Fruit fly (Drosophila melanogaster) whole organism, embryonic: ENCODE data around the gene SCaMC.
A peak's percentile ranks its signal among the peaks of the same experiment; 100 is the strongest.

Source experiments
- Antp ChIP-seq: fragments of 200-800 bp; sonication (Bioruptor generic); optimal IDR thresholded peaks from 3 replicates; lab custom pipeline; 2016; ENCODE audit warnings: missing biosample characterization, missing genetic modification characterization
- Atf6 ChIP-seq: fragments of 200-800 bp; sonication (Bioruptor generic); IDR thresholded peaks from 2 replicates; pipeline ENCODE4 v1.3.6; 2022; ENCODE audit warnings: missing biosample characterization, missing genetic modification characterization
- CG1024 ChIP-seq: fragments of 200-800 bp; sonication (Bioruptor generic); IDR thresholded peaks from 2 replicates; pipeline ENCODE4 v1.3.6; 2022; ENCODE audit warnings: missing biosample characterization, missing genetic modification characterization
- CG14667 ChIP-seq: fragments of 200-800 bp; sonication (Bioruptor generic); IDR thresholded peaks from 2 replicates; pipeline ENCODE4 v1.3.6; 2022; ENCODE audit warnings: missing biosample characterization, missing genetic modification characterization
- CG15696 ChIP-seq: fragments of 200-800 bp; sonication (Bioruptor generic); optimal IDR thresholded peaks from 2 replicates; lab custom pipeline; 2019; ENCODE audit warnings: missing biosample characterization, mild to moderate bottlenecking, missing genetic modification characterization, moderate library complexity
- CG18599 ChIP-seq: fragments of 200-800 bp; sonication (Bioruptor generic); optimal IDR thresholded peaks from 3 replicates; lab custom pipeline; 2017; ENCODE audit warnings: missing biosample characterization, missing genetic modification characterization, mild to moderate bottlenecking, moderate library complexity, missing genetic modification reagents
- CG18619 ChIP-seq: fragments of 200-800 bp; sonication (Bioruptor generic); optimal IDR thresholded peaks from 3 replicates; lab custom pipeline; 2017; ENCODE audit warnings: missing biosample characterization, mild to moderate bottlenecking, missing genetic modification characterization
- CG32772 ChIP-seq: fragments of 200-800 bp; sonication (Bioruptor generic); IDR thresholded peaks from 2 replicates; pipeline ENCODE4 v1.3.6; 2022; ENCODE audit warnings: missing biosample characterization, missing genetic modification characterization
- CG4617 ChIP-seq: fragments of 200-800 bp; sonication (Bioruptor generic); optimal IDR thresholded peaks from 3 replicates; lab custom pipeline; 2016; ENCODE audit warnings: missing biosample characterization, missing genetic modification characterization, borderline replicate concordance
- CG5953 ChIP-seq: fragments of 200-800 bp; sonication (Bioruptor generic); IDR thresholded peaks from 2 replicates; pipeline ENCODE4 v1.3.6; 2022; ENCODE audit warnings: missing biosample characterization, missing genetic modification characterization
- CG6689 ChIP-seq: fragments of 200-800 bp; sonication (Bioruptor generic); IDR thresholded peaks from 2 replicates; pipeline ENCODE4 v1.3.6; 2022; ENCODE audit warnings: missing biosample characterization, missing genetic modification characterization
- D ChIP-seq, 2 experiments: fragments of 200-800 bp in 1 of 2; fragments of >200 bp in 1 of 2; sonication (Bioruptor generic) in 1 of 2; optimal IDR thresholded peaks; 2 replicates in 1 of 2; 3 replicates in 1 of 2; lab custom pipeline; 2017; ENCODE audit warnings: mild to moderate bottlenecking in 1 of 2, missing biosample characterization in 1 of 2, missing genetic modification characterization in 1 of 2, missing genetic modification reagents in 1 of 2
- Dfd ChIP-seq, 2 experiments: fragments of >200 bp; optimal IDR thresholded peaks; 2 replicates each; lab custom pipeline; 2017; ENCODE audit warnings: missing biosample characterization in 2 of 2, missing genetic modification characterization in 2 of 2
- Dll ChIP-seq: fragments of 200-800 bp; sonication (Bioruptor generic); IDR thresholded peaks from 4 replicates; pipeline ENCODE4 v1.3.6; 2022; ENCODE audit warnings: missing biosample characterization, missing genetic modification characterization; ENCODE audit not compliant: partially characterized antibody
- Dref ChIP-seq: fragments of 200-800 bp; sonication (Bioruptor generic); IDR thresholded peaks from 2 replicates; pipeline ENCODE4 v1.3.6; 2022; ENCODE audit warnings: missing biosample characterization, missing genetic modification characterization
- ERR ChIP-seq: fragments of 200-800 bp; sonication (Bioruptor generic); optimal IDR thresholded peaks from 2 replicates; lab custom pipeline; 2016; ENCODE audit warnings: missing biosample characterization, missing genetic modification characterization
- HLH4C ChIP-seq: fragments of 200-800 bp; sonication (Bioruptor generic); IDR thresholded peaks from 3 replicates; pipeline ENCODE4 v1.3.6; 2022; ENCODE audit warnings: missing biosample characterization, missing genetic modification characterization; ENCODE audit not compliant: partially characterized antibody
- HmgZ ChIP-seq: fragments of 200-800 bp; sonication (Bioruptor generic); optimal IDR thresholded peaks from 2 replicates; lab custom pipeline; 2018; ENCODE audit warnings: missing biosample characterization, mild to moderate bottlenecking, missing genetic modification characterization
- Jarid2 ChIP-seq: fragments of 200-800 bp; sonication (Bioruptor generic); optimal IDR thresholded peaks from 3 replicates; lab custom pipeline; 2017; ENCODE audit warnings: mild to moderate bottlenecking, missing biosample characterization, missing genetic modification reagents, missing genetic modification characterization
- Mad ChIP-seq: fragments of 200-800 bp; sonication (Bioruptor generic); optimal IDR thresholded peaks from 2 replicates; lab custom pipeline; 2016; ENCODE audit warnings: missing biosample characterization, missing genetic modification characterization
- Optix ChIP-seq: fragments of 200-800 bp; sonication (Bioruptor generic); IDR thresholded peaks from 3 replicates; pipeline ENCODE4 v1.3.6; 2022; ENCODE audit warnings: missing biosample characterization, missing genetic modification characterization
- abd-A ChIP-seq: fragments of 200-800 bp; sonication (Bioruptor generic); optimal IDR thresholded peaks from 3 replicates; lab custom pipeline; 2019; ENCODE audit warnings: missing biosample characterization, mild to moderate bottlenecking, missing genetic modification characterization, moderate library complexity
- bcd ChIP-seq: fragments of 200-800 bp; sonication (Bioruptor generic); optimal IDR thresholded peaks from 2 replicates; lab custom pipeline; 2017; ENCODE audit warnings: missing biosample characterization, mild to moderate bottlenecking, missing genetic modification characterization
- bsh ChIP-seq, 2 experiments: fragments of 200-800 bp; sonication (Bioruptor generic); optimal IDR thresholded peaks; 2 replicates each; lab custom pipeline; 2017 to 2018; ENCODE audit warnings: mild to moderate bottlenecking in 2 of 2, missing biosample characterization in 2 of 2, missing genetic modification characterization in 2 of 2, moderate library complexity in 1 of 2
- chinmo ChIP-seq: fragments of 200-800 bp; sonication (Bioruptor generic); IDR thresholded peaks from 4 replicates; pipeline ENCODE4 v1.3.6; 2022; ENCODE audit warnings: missing biosample characterization, missing genetic modification characterization; ENCODE audit not compliant: partially characterized antibody
- chm ChIP-seq: fragments of 200-800 bp; sonication (Bioruptor generic); IDR thresholded peaks from 2 replicates; pipeline ENCODE4 v1.3.6; 2022; ENCODE audit warnings: missing biosample characterization, missing genetic modification characterization
- corto ChIP-seq: fragments of 200-800 bp; sonication (Bioruptor generic); optimal IDR thresholded peaks from 2 replicates; lab custom pipeline; 2016; ENCODE audit warnings: missing biosample characterization, mild to moderate bottlenecking, missing genetic modification characterization, moderate library complexity
- ewg ChIP-seq: fragments of 200-800 bp; sonication (Bioruptor generic); optimal IDR thresholded peaks from 3 replicates; lab custom pipeline; 2017; ENCODE audit warnings: mild to moderate bottlenecking, missing biosample characterization, missing genetic modification reagents, missing genetic modification characterization
- fd64A ChIP-seq: fragments of 200-800 bp; sonication (Bioruptor generic); optimal IDR thresholded peaks from 3 replicates; lab custom pipeline; 2018; ENCODE audit warnings: missing biosample characterization, mild to moderate bottlenecking, missing genetic modification characterization
- gfzf ChIP-seq: fragments of 200-800 bp; sonication (Bioruptor generic); optimal IDR thresholded peaks from 2 replicates; lab custom pipeline; 2016; ENCODE audit warnings: missing biosample characterization, mild to moderate bottlenecking, missing genetic modification characterization, moderate library complexity
- h ChIP-seq: fragments of >200 bp; optimal IDR thresholded peaks from 2 replicates; lab custom pipeline; 2017
- nau ChIP-seq: fragments of 200-800 bp; sonication (Bioruptor generic); optimal IDR thresholded peaks from 3 replicates; lab custom pipeline; 2017; ENCODE audit warnings: missing biosample characterization, mild to moderate bottlenecking, missing genetic modification characterization, missing genetic modification reagents
- psq ChIP-seq: fragments of 200-800 bp; sonication (Bioruptor generic); optimal IDR thresholded peaks from 2 replicates; lab custom pipeline; 2017; ENCODE audit warnings: missing biosample characterization, missing genetic modification characterization
- run ChIP-seq: fragments of 200-800 bp; sonication (Bioruptor generic); optimal IDR thresholded peaks from 3 replicates; lab custom pipeline; 2018; ENCODE audit warnings: missing biosample characterization, mild to moderate bottlenecking, missing genetic modification characterization
- schlank ChIP-seq: fragments of 200-800 bp; sonication (Bioruptor generic); optimal IDR thresholded peaks from 2 replicates; lab custom pipeline; 2018; ENCODE audit warnings: missing biosample characterization, mild to moderate bottlenecking, missing genetic modification characterization
- scrt ChIP-seq: fragments of 200-800 bp; sonication (Bioruptor generic); optimal IDR thresholded peaks from 2 replicates; lab custom pipeline; 2018; ENCODE audit warnings: missing biosample characterization, mild to moderate bottlenecking, missing genetic modification characterization, moderate library complexity
- sens-2 ChIP-seq: fragments of 200-800 bp; sonication (Bioruptor generic); IDR thresholded peaks from 2 replicates; pipeline ENCODE4 v1.3.6; 2022; ENCODE audit warnings: missing biosample characterization, missing genetic modification characterization
- stwl ChIP-seq: fragments of 200-800 bp; sonication (Bioruptor generic); optimal IDR thresholded peaks from 3 replicates; lab custom pipeline; 2018; ENCODE audit warnings: missing biosample characterization, mild to moderate bottlenecking, missing genetic modification characterization, moderate library complexity
- yki ChIP-seq: fragments of >200 bp; optimal IDR thresholded peaks from 3 replicates; lab custom pipeline; 2018
- zfh2 ChIP-seq: fragments of 200-800 bp; sonication (Bioruptor generic); optimal IDR thresholded peaks from 2 replicates; lab custom pipeline; 2016; ENCODE audit warnings: missing biosample characterization, missing genetic modification characterization

The SCaMC gene

dm6 chr3L:12408513-12409320 lies 5.9 kb downstream of the SCaMC start (continued):
- peak in 1 of 2 experiments; percentile 92 for TF ChIP-seq bsh (GFP tag; optimal IDR thresholded peaks at IDR 0.05; lab: Kevin White, UChicago)
- TF ChIP-seq Jarid2 (GFP tag; lab: Kevin White, UChicago), result peak; percentile 91
- peak; percentile 96; the same call in 3 of the 4 replicates for TF ChIP-seq chinmo
- no peak for TF ChIP-seq Dref (GFP tag; lab: Robert Waterston, UW)
- TF ChIP-seq Mad, result no peak
- TF ChIP-seq Antp (GFP tag; lab: Kevin White, UChicago), result no peak
- TF ChIP-seq CG15696 (tag; lab: Kevin White, UChicago), result no peak
- TF ChIP-seq D (optimal IDR thresholded peaks at IDR 0.05; lab: Kevin White, UChicago), result no peak
- no peak for TF ChIP-seq D (GFP tag; optimal IDR thresholded peaks at IDR 0.05; lab: Kevin White, UChicago)
- no peak for TF ChIP-seq CG4617
- peak; percentile 32 for TF ChIP-seq zfh2
- no peak for TF ChIP-seq CG14667
- peak; percentile 2 for TF ChIP-seq abd-A (tag; lab: Kevin White, UChicago)
- no peak for TF ChIP-seq stwl (tag; lab: Kevin White, UChicago)
- TF ChIP-seq Optix, result peak; percentile 44; the same call in 1 of the 3 replicates
- no peak for TF ChIP-seq gfzf (GFP tag; lab: Kevin White, UChicago)
- TF ChIP-seq schlank (tag; lab: Kevin White, UChicago), result peak; percentile 40
- no peak for TF ChIP-seq corto (GFP tag; lab: Kevin White, UChicago)
- peak; percentile 40; the same call in 1 of the 3 replicates for TF ChIP-seq HLH4C (GFP tag; lab: Robert Waterston, UW)
- TF ChIP-seq ewg (GFP tag; lab: Kevin White, UChicago), result no peak
- TF ChIP-seq chm (GFP tag; lab: Robert Waterston, UW), result peak; percentile 47; the same call in 1 of the 2 replicates
- peak; percentile 45; the same call in 1 of the 2 replicates for TF ChIP-seq Atf6 (GFP tag; lab: Robert Waterston, UW)
- TF ChIP-seq run (tag; lab: Kevin White, UChicago), result no peak
- TF ChIP-seq psq (GFP tag; lab: Kevin White, UChicago), result no peak
- TF ChIP-seq CG32772 (GFP tag; lab: Robert Waterston, UW), result no peak
- TF ChIP-seq Dll (GFP tag; lab: Robert Waterston, UW), result no peak
- TF ChIP-seq CG6689 (GFP tag; lab: Robert Waterston, UW), result no peak
- peak; percentile 0 for TF ChIP-seq CG18619 (GFP tag; lab: Kevin White, UChicago)
- peak; percentile 88 for TF ChIP-seq ERR (GFP tag; lab: Kevin White, UChicago)
- no peak for TF ChIP-seq CG1024
- TF ChIP-seq CG5953 (GFP tag; lab: Robert Waterston, UW), result peak; percentile 34; the same call in 1 of the 2 replicates
- TF ChIP-seq HmgZ, result peak; percentile 64
- peak; percentile 41 for TF ChIP-seq sens-2 (GFP tag; lab: Robert Waterston, UW)
- peak; percentile 9 for TF ChIP-seq bcd
- TF ChIP-seq CG18599 (GFP tag; lab: Kevin White, UChicago), result peak; percentile 62
- no peak for TF ChIP-seq fd64A (GFP tag; lab: Kevin White, UChicago)
- TF ChIP-seq scrt, result peak; percentile 41
- TF ChIP-seq h (lab: Kevin White, UChicago), result no peak
- TF ChIP-seq Dfd (GFP tag; optimal IDR thresholded peaks at IDR 0.05; lab: Kevin White, UChicago), result no peak
- peak; percentile 16 for TF ChIP-seq nau (GFP tag; lab: Kevin White, UChicago)
- TF ChIP-seq yki (lab: Kevin White, UChicago), result no peak
- TF ChIP-seq, all 482 proteins: peak for 177
